Worm (Caenorhabditis elegans) whole organism, L4 larva: Measurements from ENCODE around the gene ZK84.1.

Experiments
- F26F4.8 ChIP-seq: fragments of 200-800 bp; sonication (Bioruptor generic); conservative IDR thresholded peaks from 2 replicates; pipeline ENCODE4 v1.3.6; 2022; ENCODE audit warnings: missing genetic modification characterization, missing compliant biosample characterization
- F37D6.2 ChIP-seq: sonication (generic microtip); optimal IDR thresholded peaks from 2 replicates; lab custom pipeline; 2016; ENCODE audit warnings: mild to moderate bottlenecking, missing genetic modification characterization, missing compliant biosample characterization
- T20F7.1 ChIP-seq: fragments of 200-800 bp; sonication (Bioruptor generic); optimal IDR thresholded peaks from 2 replicates; lab custom pipeline; 2018; ENCODE audit warnings: mild to moderate bottlenecking, missing genetic modification characterization, missing compliant biosample characterization
- Y5F2A.4 ChIP-seq: fragments of 200-800 bp; sonication (Bioruptor generic); optimal IDR thresholded peaks from 2 replicates; lab custom pipeline; 2018; ENCODE audit warnings: mild to moderate bottlenecking, missing genetic modification characterization, missing compliant biosample characterization
- ZK546.5 ChIP-seq, 2 experiments: sonication (generic microtip); optimal IDR thresholded peaks; 2 replicates each; lab custom pipeline; 2017; ENCODE audit warnings: missing biosample characterization in 2 of 2, missing genetic modification characterization in 2 of 2
- ama-1 ChIP-seq: fragments of 150-350 bp; optimal IDR thresholded peaks from 2 replicates; lab custom pipeline; 2014; ENCODE audit warnings: inconsistent platforms, mixed read lengths
- arid-1 ChIP-seq: fragments of 200-800 bp; sonication (Bioruptor generic); conservative IDR thresholded peaks from 2 replicates; pipeline ENCODE4 v1.3.6; 2022; ENCODE audit warnings: missing genetic modification reagents, missing genetic modification characterization, missing compliant biosample characterization
- attf-4 ChIP-seq: sonication (generic microtip); optimal IDR thresholded peaks from 3 replicates; lab custom pipeline; 2017; ENCODE audit warnings: missing biosample characterization, missing genetic modification characterization
- ceh-32 ChIP-seq: sonication (generic microtip); optimal IDR thresholded peaks from 2 replicates; lab custom pipeline; 2016; ENCODE audit warnings: mild to moderate bottlenecking, missing genetic modification characterization, missing compliant biosample characterization; ENCODE audit not compliant: poor library complexity
- ceh-62 ChIP-seq: sonication (generic microtip); optimal IDR thresholded peaks from 2 replicates; lab custom pipeline; 2017; ENCODE audit warnings: missing biosample characterization, missing genetic modification characterization
- ceh-82 ChIP-seq: sonication (generic microtip); optimal IDR thresholded peaks from 2 replicates; lab custom pipeline; 2017; ENCODE audit warnings: missing biosample characterization, missing genetic modification characterization
- ces-1 ChIP-seq: fragments of 150-350 bp; sonication (generic microtip); optimal IDR thresholded peaks from 4 replicates; lab custom pipeline; 2014; ENCODE audit warnings: missing biosample characterization, missing genetic modification reagents, missing genetic modification characterization
- cey-2 ChIP-seq: sonication (generic microtip); optimal IDR thresholded peaks from 3 replicates; lab custom pipeline; 2017; ENCODE audit warnings: missing genetic modification characterization, mild to moderate bottlenecking, missing compliant biosample characterization, antibody characterized with exemption, borderline replicate concordance; ENCODE audit not compliant: insufficient read depth
- daf-12 ChIP-seq: fragments of 150-350 bp; optimal IDR thresholded peaks from 2 replicates; lab custom pipeline; 2014; ENCODE audit warnings: missing biosample characterization, missing genetic modification reagents, missing genetic modification characterization
- daf-16 ChIP-seq, 3 experiments: sonication (generic microtip); optimal IDR thresholded peaks; 2 replicates each; lab custom pipeline; 2016 to 2017; ENCODE audit warnings: missing genetic modification characterization in 3 of 3, missing genetic modification reagents in 3 of 3, mild to moderate bottlenecking in 2 of 3, missing compliant biosample characterization in 2 of 3, missing biosample characterization in 1 of 3, moderate library complexity in 1 of 3
- dmd-6 ChIP-seq: fragments of 200-800 bp; sonication (Bioruptor generic); IDR thresholded peaks from 2 replicates; pipeline ENCODE4 v1.3.6; 2022; ENCODE audit warnings: missing genetic modification reagents, missing genetic modification characterization, missing compliant biosample characterization
- dmd-9 ChIP-seq: fragments of 200-800 bp; sonication (Bioruptor generic); IDR thresholded peaks from 2 replicates; pipeline ENCODE4 v1.3.6; 2022; ENCODE audit warnings: missing genetic modification reagents, missing genetic modification characterization, missing compliant biosample characterization
- dpl-1 ChIP-seq: fragments of 150-350 bp; optimal IDR thresholded peaks from 2 replicates; lab custom pipeline; 2014; ENCODE audit warnings: missing biosample characterization, missing genetic modification reagents, missing genetic modification characterization
- egl-27 ChIP-seq: sonication (generic microtip); optimal IDR thresholded peaks from 3 replicates; lab custom pipeline; 2017; ENCODE audit warnings: missing biosample characterization, missing genetic modification reagents, missing genetic modification characterization
- hlh-11 ChIP-seq: fragments of 200-800 bp; sonication (Bioruptor generic); optimal IDR thresholded peaks from 2 replicates; lab custom pipeline; 2018; ENCODE audit warnings: mild to moderate bottlenecking, missing genetic modification characterization, missing compliant biosample characterization
- hlh-30 ChIP-seq: sonication (generic microtip); optimal IDR thresholded peaks from 2 replicates; lab custom pipeline; 2017; ENCODE audit warnings: antibody characterized with exemption, mild to moderate bottlenecking, missing genetic modification characterization, missing compliant biosample characterization; ENCODE audit not compliant: insufficient read depth
- hmg-1.1 ChIP-seq: fragments of 200-800 bp; sonication (Bioruptor generic); IDR thresholded peaks from 2 replicates; pipeline ENCODE4 v1.3.6; 2022; ENCODE audit warnings: missing genetic modification reagents, missing genetic modification characterization, missing compliant biosample characterization
- jun-1 ChIP-seq: fragments of 150-350 bp; optimal IDR thresholded peaks from 2 replicates; lab custom pipeline; 2014; ENCODE audit warnings: missing biosample characterization, missing genetic modification reagents, missing genetic modification characterization
- lim-7 ChIP-seq: fragments of 200-800 bp; sonication (Bioruptor generic); IDR thresholded peaks from 2 replicates; pipeline ENCODE4 v1.3.6; 2022; ENCODE audit warnings: missing genetic modification characterization, missing compliant biosample characterization
- lin-1 ChIP-seq: fragments of 200-800 bp; sonication (Bioruptor generic); IDR thresholded peaks from 2 replicates; pipeline ENCODE4 v1.3.6; 2022; ENCODE audit warnings: missing genetic modification reagents, missing genetic modification characterization, missing compliant biosample characterization
- lin-13 ChIP-seq: fragments of 150-350 bp; optimal IDR thresholded peaks from 2 replicates; lab custom pipeline; 2014; ENCODE audit warnings: missing biosample characterization, missing genetic modification reagents, missing genetic modification characterization
- lin-29 ChIP-seq: fragments of 200-800 bp; sonication (Bioruptor generic); IDR thresholded peaks from 2 replicates; pipeline ENCODE4 v1.3.6; 2022; ENCODE audit warnings: missing genetic modification reagents, missing genetic modification characterization, missing compliant biosample characterization
- lir-3 ChIP-seq: sonication (generic microtip); optimal IDR thresholded peaks from 2 replicates; lab custom pipeline; 2016; ENCODE audit warnings: mild to moderate bottlenecking, missing genetic modification characterization, missing compliant biosample characterization
- lsy-2 ChIP-seq, 2 experiments: fragments of 150-350 bp in 1 of 2; sonication (generic microtip) in 1 of 2; optimal IDR thresholded peaks; 2 replicates each; lab custom pipeline; 2014 to 2017; ENCODE audit warnings: missing biosample characterization in 2 of 2, missing genetic modification characterization in 2 of 2
- madf-5 ChIP-seq, 2 experiments: fragments of 200-800 bp; sonication (Bioruptor generic); IDR thresholded peaks; 2 replicates each; pipeline ENCODE4 v1.3.6; 2022; ENCODE audit warnings: missing compliant biosample characterization in 2 of 2, missing genetic modification characterization in 2 of 2
- mdl-1 ChIP-seq, 2 experiments: fragments of 150-350 bp in 1 of 2; sonication (generic microtip) in 1 of 2; optimal IDR thresholded peaks; 2 replicates each; lab custom pipeline; 2014 to 2017; ENCODE audit warnings: missing biosample characterization in 2 of 2, missing genetic modification characterization in 2 of 2
- mdt-29 ChIP-seq: fragments of 200-800 bp; sonication (Bioruptor generic); IDR thresholded peaks from 2 replicates; pipeline ENCODE4 v1.3.6; 2022; ENCODE audit warnings: missing genetic modification reagents, missing genetic modification characterization, missing compliant biosample characterization
- mxl-3 ChIP-seq: fragments of 200-800 bp; sonication (Bioruptor generic); optimal IDR thresholded peaks from 2 replicates; lab custom pipeline; 2018; ENCODE audit warnings: mild to moderate bottlenecking, missing genetic modification characterization, missing compliant biosample characterization
- nhr-10 ChIP-seq: fragments of 150-350 bp; optimal IDR thresholded peaks from 2 replicates; lab custom pipeline; 2014; ENCODE audit warnings: missing biosample characterization, missing genetic modification characterization
- nhr-102 ChIP-seq: sonication (generic microtip); optimal IDR thresholded peaks from 2 replicates; lab custom pipeline; 2016; ENCODE audit warnings: mild to moderate bottlenecking, missing genetic modification characterization, moderate library complexity, missing compliant biosample characterization
- nhr-111 ChIP-seq: fragments of 200-800 bp; sonication (Bioruptor generic); optimal IDR thresholded peaks from 2 replicates; lab custom pipeline; 2018; ENCODE audit warnings: mild to moderate bottlenecking, missing genetic modification characterization, missing compliant biosample characterization
- nhr-237 ChIP-seq: sonication (generic microtip); optimal IDR thresholded peaks from 2 replicates; lab custom pipeline; 2017; ENCODE audit warnings: missing biosample characterization, missing genetic modification characterization
- nhr-25 ChIP-seq: sonication (generic microtip); optimal IDR thresholded peaks from 2 replicates; lab custom pipeline; 2017; ENCODE audit warnings: missing genetic modification characterization, mild to moderate bottlenecking, missing compliant biosample characterization, antibody characterized with exemption, moderate library complexity, borderline replicate concordance; ENCODE audit not compliant: insufficient read depth
- pha-4 ChIP-seq, 2 experiments: fragments of 150-350 bp in 1 of 2; fragments of 200-800 bp in 1 of 2; sonication (Bioruptor generic) in 1 of 2; IDR thresholded peaks in 1 of 2; optimal IDR thresholded peaks in 1 of 2; 2 replicates each; pipeline versions ENCODE4 v1.3.6 to Lab custom; 2014 to 2022; ENCODE audit warnings: missing genetic modification characterization in 2 of 2, missing genetic modification reagents in 2 of 2, missing biosample characterization in 1 of 2, missing compliant biosample characterization in 1 of 2
- rbr-2 ChIP-seq: sonication (generic microtip); optimal IDR thresholded peaks from 2 replicates; lab custom pipeline; 2016; ENCODE audit warnings: missing genotype, missing genetic modification characterization, missing compliant biosample characterization
- saeg-2 ChIP-seq: fragments of 200-800 bp; sonication (Bioruptor generic); IDR thresholded peaks from 2 replicates; pipeline ENCODE4 v1.3.6; 2022; ENCODE audit warnings: missing genetic modification reagents, missing genetic modification characterization, missing compliant biosample characterization
- sdz-12 ChIP-seq: fragments of 200-800 bp; sonication (Bioruptor generic); optimal IDR thresholded peaks from 2 replicates; lab custom pipeline; 2018; ENCODE audit warnings: mild to moderate bottlenecking, missing genetic modification characterization, missing compliant biosample characterization
- set-16 ChIP-seq: fragments of 200-800 bp; sonication (Bioruptor generic); IDR thresholded peaks from 2 replicates; pipeline ENCODE4 v1.3.6; 2022; ENCODE audit warnings: missing genetic modification reagents, missing genetic modification characterization, missing compliant biosample characterization
- skn-1 ChIP-seq: fragments of 150-350 bp; optimal IDR thresholded peaks from 2 replicates; lab custom pipeline; 2014; ENCODE audit warnings: missing biosample characterization, missing genetic modification characterization
- snpc-4 ChIP-seq: fragments of 150-350 bp; optimal IDR thresholded peaks from 2 replicates; lab custom pipeline; 2014; ENCODE audit warnings: missing biosample characterization, missing genetic modification characterization
- spr-1 ChIP-seq: sonication (generic microtip); optimal IDR thresholded peaks from 2 replicates; lab custom pipeline; 2016; ENCODE audit warnings: mild to moderate bottlenecking, missing genetic modification characterization, missing compliant biosample characterization
- spr-3 ChIP-seq: fragments of 200-800 bp; sonication (Bioruptor generic); optimal IDR thresholded peaks from 2 replicates; lab custom pipeline; 2018; ENCODE audit warnings: mild to moderate bottlenecking, missing genetic modification characterization, missing compliant biosample characterization
- tag-97 ChIP-seq: fragments of 200-800 bp; sonication (Bioruptor generic); IDR thresholded peaks from 2 replicates; pipeline ENCODE4 v1.3.6; 2022; ENCODE audit warnings: missing genetic modification characterization, missing compliant biosample characterization
- unc-39 ChIP-seq: sonication (generic microtip); optimal IDR thresholded peaks from 2 replicates; lab custom pipeline; 2017; ENCODE audit warnings: missing biosample characterization, missing genetic modification characterization
- ztf-7 ChIP-seq: fragments of 150-350 bp; optimal IDR thresholded peaks from 2 replicates; lab custom pipeline; 2014; ENCODE audit warnings: missing biosample characterization, missing genetic modification characterization

ZK84.1 gene

ce11 chrII:6026646-6027045, 6.2 kb downstream of the ZK84.1 start (continued):
- no peak for TF ChIP-seq nhr-25 (tag; lab: Kevin White, UChicago)
- no peak for TF ChIP-seq dpl-1 (GFP tag; lab: Kevin White, UChicago)
- no peak for TF ChIP-seq arid-1 (GFP tag; lab: Robert Waterston, UW)
- no peak for TF ChIP-seq lim-7 (GFP tag; lab: Robert Waterston, UW)
- no peak for TF ChIP-seq ceh-62 (tag; lab: Kevin White, UChicago)
- no peak for TF ChIP-seq ceh-32
- no peak for TF ChIP-seq saeg-2 (GFP tag; lab: Robert Waterston, UW)
- TF ChIP-seq ces-1 (GFP tag; lab: Kevin White, UChicago), result no peak
- TF ChIP-seq skn-1 (tag; lab: Kevin White, UChicago), result no peak
- no peak for TF ChIP-seq F37D6.2
- TF ChIP-seq hlh-30 (tag; lab: Kevin White, UChicago), result peak; percentile 53
- no peak for TF ChIP-seq set-16
- no peak for TF ChIP-seq lin-13
- TF ChIP-seq ZK546.5 (tag; optimal IDR thresholded peaks at IDR 0.05; lab: Kevin White, UChicago), result no peak
- peak; percentile 4 for TF ChIP-seq jun-1 (tag; lab: Kevin White, UChicago)
- no peak for TF ChIP-seq Y5F2A.4 (GFP tag; lab: Kevin White, UChicago)
- TF ChIP-seq mxl-3 (GFP tag; lab: Kevin White, UChicago), result no peak
- no peak for TF ChIP-seq ceh-82 (tag; lab: Kevin White, UChicago)
- TF ChIP-seq madf-5 (GFP tag; IDR thresholded peaks at IDR 0.05; lab: Robert Waterston, UW), result no peak
- TF ChIP-seq ama-1 (lab: Kevin White, UChicago), result no peak
- TF ChIP-seq nhr-10 (tag; lab: Kevin White, UChicago), result no peak
- no peak for TF ChIP-seq snpc-4 (tag; lab: Kevin White, UChicago)
- peak; percentile 92 for TF ChIP-seq hlh-11 (tag; lab: Kevin White, UChicago)
- TF ChIP-seq daf-16 (GFP tag; optimal IDR thresholded peaks at IDR 0.05; lab: Kevin White, UChicago), result peak in 1 of 2 experiments; percentile 82
- peak; percentile 98 for TF ChIP-seq daf-16 (tag; optimal IDR thresholded peaks at IDR 0.05; lab: Kevin White, UChicago)
- no peak for TF ChIP-seq ztf-7
- peak; percentile 75 for TF ChIP-seq cey-2
- TF ChIP-seq nhr-102, result no peak
- no peak for TF ChIP-seq nhr-237 (tag; lab: Kevin White, UChicago)
- TF ChIP-seq unc-39, result no peak
- TF ChIP-seq T20F7.1 (GFP tag; lab: Kevin White, UChicago), result peak; percentile 50
- no peak for TF ChIP-seq nhr-111
- peak; percentile 94; the same call in 1 of the 2 replicates for TF ChIP-seq dmd-6 (GFP tag; lab: Robert Waterston, UW)
- TF ChIP-seq daf-12, result no peak
- no peak for TF ChIP-seq hmg-1.1 (GFP tag; lab: Robert Waterston, UW)
- no peak for TF ChIP-seq attf-4
- TF ChIP-seq pha-4 (GFP tag; IDR thresholded peaks at IDR 0.05; lab: Robert Waterston, UW), result peak; percentile 46; the same call in 1 of the 2 replicates
- no peak for TF ChIP-seq pha-4 (tag; optimal IDR thresholded peaks at IDR 0.05; lab: Kevin White, UChicago)
- TF ChIP-seq lir-3 (tag; lab: Kevin White, UChicago), result no peak
- no peak for TF ChIP-seq tag-97 (GFP tag; lab: Robert Waterston, UW)
- no peak for TF ChIP-seq egl-27 (tag; lab: Kevin White, UChicago)
- TF ChIP-seq lin-29 (GFP tag; lab: Robert Waterston, UW), result no peak
- no peak for TF ChIP-seq F26F4.8 (GFP tag; lab: Robert Waterston, UW)
- no peak for TF ChIP-seq spr-1
- no peak for TF ChIP-seq mdt-29 (GFP tag; lab: Robert Waterston, UW)
- TF ChIP-seq lin-1 (GFP tag; lab: Robert Waterston, UW), result peak; percentile 97
- no peak for TF ChIP-seq sdz-12 (GFP tag; lab: Kevin White, UChicago)
- TF ChIP-seq mdl-1 (tag; optimal IDR thresholded peaks at IDR 0.05; lab: Kevin White, UChicago), result peak in 1 of 2 experiments; percentile 62
- no peak for TF ChIP-seq dmd-9 (GFP tag; lab: Robert Waterston, UW)
- peak in 1 of 2 experiments; percentile 62 for TF ChIP-seq lsy-2 (tag; optimal IDR thresholded peaks at IDR 0.05; lab: Kevin White, UChicago)
- TF ChIP-seq spr-3 (GFP tag; lab: Kevin White, UChicago), result no peak
- no peak for TF ChIP-seq rbr-2 (tag; lab: Kevin White, UChicago)
